Worm (Caenorhabditis elegans): ENCODE results near the gene cng-3.

Gene cng-3

DNA sequence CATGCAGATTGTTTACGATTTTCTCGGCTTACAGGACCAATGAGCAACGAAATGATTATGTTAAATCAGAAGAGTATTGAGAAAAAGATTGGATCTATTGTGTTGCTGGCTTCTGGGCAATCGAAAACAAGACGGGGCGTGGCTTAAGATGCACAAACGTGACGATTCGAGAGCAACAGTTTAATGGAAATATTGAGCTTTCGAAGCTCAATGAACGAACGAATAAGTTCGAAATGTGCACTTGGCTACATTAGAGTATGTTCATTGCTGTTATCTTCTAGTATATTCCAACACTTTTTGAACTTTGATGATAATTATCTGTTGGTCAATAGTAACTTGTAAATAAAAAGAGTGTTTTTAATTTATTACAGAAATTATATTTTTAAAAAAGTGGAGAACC lies 35.4 kb downstream of the cng-3 start, which contains the start of gene hsp-12.3:
hsp-12.3 (minus strand) TSS at position 101 of the 400 bp plus-strand sequence.
- TF ChIP-seq npax-4 (tag; optimal IDR thresholded peaks at IDR 0.05): no peak
- TF ChIP-seq ttx-3 (tag; optimal IDR thresholded peaks at IDR 0.05): no peak
- TF ChIP-seq K02D7.2 (tag; optimal IDR thresholded peaks at IDR 0.05): no peak
- no peak for TF ChIP-seq dmd-4 (tag; optimal IDR thresholded peaks at IDR 0.05; ENCODE audit: borderline replicate concordance)
- no peak for TF ChIP-seq unc-55 (GFP tag; optimal IDR thresholded peaks at IDR 0.05)
- TF ChIP-seq madf-2 (tag; optimal IDR thresholded peaks at IDR 0.05): no peak
- no peak for TF ChIP-seq ceh-34 (tag; optimal IDR thresholded peaks at IDR 0.05)
- no peak for TF ChIP-seq tbx-7 (tag; optimal IDR thresholded peaks at IDR 0.05)
- no peak for TF ChIP-seq fax-1 (tag; optimal IDR thresholded peaks at IDR 0.05)
- no peak for TF ChIP-seq che-1 (tag; optimal IDR thresholded peaks at IDR 0.05)
- no peak for TF ChIP-seq T23F11.4 (GFP tag; optimal IDR thresholded peaks at IDR 0.05)
- TF ChIP-seq unc-86 (tag; optimal IDR thresholded peaks at IDR 0.05): no peak
- TF ChIP-seq ceh-22 (tag; optimal IDR thresholded peaks at IDR 0.05): no peak
- no peak for TF ChIP-seq ceh-14 (tag; optimal IDR thresholded peaks at IDR 0.05)

DNA sequence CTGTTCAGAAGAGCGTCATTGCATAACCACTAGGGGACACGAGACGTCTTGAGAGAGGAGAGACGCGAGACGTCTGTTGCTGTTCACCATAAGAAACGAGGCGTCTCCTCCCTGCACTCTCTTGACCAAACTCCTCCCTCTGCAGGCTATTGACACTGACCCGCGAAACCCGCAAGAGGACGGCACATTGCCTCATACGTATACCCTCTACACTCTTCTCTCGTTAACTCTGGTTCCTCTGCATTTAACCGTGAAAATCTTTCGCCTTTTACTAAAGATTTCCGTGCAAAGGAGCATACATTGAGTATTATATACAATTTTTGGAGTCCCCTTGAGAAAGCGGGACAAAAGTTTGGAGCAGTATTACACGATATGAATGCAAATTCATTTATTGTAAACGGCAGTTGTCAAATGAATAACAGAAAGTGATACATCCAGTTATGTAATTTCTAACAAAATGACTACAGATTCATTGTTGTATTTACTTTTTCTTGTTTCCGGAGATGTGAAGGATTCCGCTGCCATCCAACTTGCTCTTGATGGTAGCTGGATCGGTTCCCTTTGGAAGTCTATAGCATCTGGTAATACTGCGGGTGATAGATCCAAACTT lies 36.3 kb downstream of the cng-3 start:
- TF ChIP-seq F13H6.1 (tag; optimal IDR thresholded peaks at IDR 0.05) (peak; percentile 42), sox-2 (GFP tag; IDR thresholded peaks at IDR 0.05) (peak; percentile 33; the same call in 1 of the 2 replicates), madf-2 (tag; optimal IDR thresholded peaks at IDR 0.05) (peak; percentile 7), sox-4 (tag; optimal IDR thresholded peaks at IDR 0.05) (no peak), ceh-14 (tag; optimal IDR thresholded peaks at IDR 0.05) (peak; percentile 50), gmeb-2 (tag; optimal IDR thresholded peaks at IDR 0.05) (no peak), ama-1 (optimal IDR thresholded peaks at IDR 0.05) (peak; percentile 97), C38D4.7 (GFP tag; optimal IDR thresholded peaks at IDR 0.05) (no peak), nfya-1 (tag; optimal IDR thresholded peaks at IDR 0.05) (peak; percentile 83), pax-1 (tag; optimal IDR thresholded peaks at IDR 0.05) (peak; percentile 59), ztf-16 (tag; optimal IDR thresholded peaks at IDR 0.05) (peak; percentile 40), ttx-3 (tag; optimal IDR thresholded peaks at IDR 0.05) (peak; percentile 21), Y22D7AL.16 (tag; optimal IDR thresholded peaks at IDR 0.05) (no peak), pha-4 (tag; optimal IDR thresholded peaks at IDR 0.05) (no peak), C08G9.2 (tag; optimal IDR thresholded peaks at IDR 0.05) (peak; percentile 6), K09A11.1 (tag; optimal IDR thresholded peaks at IDR 0.05; ENCODE audit: insufficient read depth) (no peak), rnt-1 (tag; optimal IDR thresholded peaks at IDR 0.05) (peak; percentile 67), ceh-45 (GFP tag; IDR thresholded peaks at IDR 0.05) (no peak), pha-2 (tag; optimal IDR thresholded peaks at IDR 0.05) (peak; percentile 7), fax-1 (tag; optimal IDR thresholded peaks at IDR 0.05) (no peak), fkh-10 (GFP tag; optimal IDR thresholded peaks at IDR 0.05) (no peak), hlh-6 (tag; optimal IDR thresholded peaks at IDR 0.05) (no peak), unc-3 (GFP tag; conservative IDR thresholded peaks at IDR 0.05) (no peak), unc-3 (tag; optimal IDR thresholded peaks at IDR 0.05) (no peak), ceh-22 (tag; optimal IDR thresholded peaks at IDR 0.05) (peak; percentile 16), ceh-6 (GFP tag; optimal IDR thresholded peaks at IDR 0.05) (no peak), lin-11 (tag; optimal IDR thresholded peaks at IDR 0.05) (no peak), hlh-15 (tag; optimal IDR thresholded peaks at IDR 0.05) (no peak), pat-9 (tag; optimal IDR thresholded peaks at IDR 0.05) (no peak), eyg-1 (tag; optimal IDR thresholded peaks at IDR 0.05) (no peak), lim-6 (tag; optimal IDR thresholded peaks at IDR 0.05) (no peak), T23F11.4 (GFP tag; optimal IDR thresholded peaks at IDR 0.05) (no peak), ceh-24 (tag; optimal IDR thresholded peaks at IDR 0.05) (no peak), elt-4 (tag; optimal IDR thresholded peaks at IDR 0.05) (no peak), ahr-1 (tag; optimal IDR thresholded peaks at IDR 0.05) (no peak), tbx-7 (tag; optimal IDR thresholded peaks at IDR 0.05) (peak; percentile 6), syd-9 (tag; optimal IDR thresholded peaks at IDR 0.05) (peak; percentile 59), unc-86 (tag; optimal IDR thresholded peaks at IDR 0.05) (no peak), dmd-4 (tag; optimal IDR thresholded peaks at IDR 0.05; ENCODE audit: borderline replicate concordance) (no peak), mec-3 (tag; optimal IDR thresholded peaks at IDR 0.05; ENCODE audit: borderline replicate concordance) (no peak), sdc-2 (tag; optimal IDR thresholded peaks at IDR 0.05) (peak; percentile 37), ceh-34 (tag; optimal IDR thresholded peaks at IDR 0.05) (peak; percentile 82), unc-42 (tag; optimal IDR thresholded peaks at IDR 0.05) (peak; percentile 79), hlh-30 (tag; optimal IDR thresholded peaks at IDR 0.05; ENCODE audit: insufficient read depth) (peak; percentile 80), fkh-6 (tag; optimal IDR thresholded peaks at IDR 0.05) (peak; percentile 23)

Data from whole organism, late embryonic.